Worm (Caenorhabditis elegans) whole organism, L1 larva: ENCODE measurements around the gene lec-8.
A peak's percentile ranks its signal among the peaks of the same experiment; 100 is the strongest.

Experiments used
- C04F5.9 ChIP-seq: sonication (generic microtip); optimal IDR thresholded peaks from 2 replicates; lab custom pipeline; 2016; ENCODE audit warnings: missing genetic modification characterization, missing compliant biosample characterization
- C16A3.4 ChIP-seq: fragments of 150-350 bp; optimal IDR thresholded peaks from 2 replicates; lab custom pipeline; 2014; ENCODE audit warnings: missing biosample characterization, missing genetic modification characterization
- Y116A8C.19 ChIP-seq: sonication (generic microtip); optimal IDR thresholded peaks from 2 replicates; lab custom pipeline; 2016; ENCODE audit warnings: missing compliant biosample characterization, missing genetic modification characterization, borderline replicate concordance
- aha-1 ChIP-seq: fragments of 150-350 bp; optimal IDR thresholded peaks from 2 replicates; lab custom pipeline; 2014; ENCODE audit warnings: missing biosample characterization, missing genetic modification characterization
- alr-1 ChIP-seq: fragments of 200-800 bp; sonication (Bioruptor generic); optimal IDR thresholded peaks from 2 replicates; lab custom pipeline; 2018; ENCODE audit warnings: borderline replicate concordance, mild to moderate bottlenecking, missing genetic modification characterization, missing compliant biosample characterization
- aly-2 ChIP-seq: fragments of 150-350 bp; optimal IDR thresholded peaks from 2 replicates; lab custom pipeline; 2014; ENCODE audit warnings: missing biosample characterization, missing genetic modification characterization
- blmp-1 ChIP-seq: fragments of 150-350 bp; optimal IDR thresholded peaks from 2 replicates; lab custom pipeline; 2014; ENCODE audit warnings: missing biosample characterization, missing genetic modification characterization
- ceh-63 ChIP-seq: fragments of 200-800 bp; sonication (Bioruptor generic); optimal IDR thresholded peaks from 2 replicates; lab custom pipeline; 2018; ENCODE audit warnings: mild to moderate bottlenecking, missing genetic modification characterization, missing compliant biosample characterization
- dsc-1 ChIP-seq: sonication (generic microtip); optimal IDR thresholded peaks from 2 replicates; lab custom pipeline; 2016; ENCODE audit warnings: mild to moderate bottlenecking, missing genetic modification characterization, missing compliant biosample characterization
- efl-1 ChIP-seq, 4 experiments: fragments of 150-350 bp; optimal IDR thresholded peaks in 3 of 4; peaks in 1 of 4; 1 replicate in 1 of 4; 2 replicates in 3 of 4; lab custom pipeline; 2014; ENCODE audit warnings: missing biosample characterization in 2 of 4, missing genetic modification characterization in 2 of 4, missing genetic modification reagents in 2 of 4
- egl-27 ChIP-seq, 2 experiments: fragments of 150-350 bp in 1 of 2; sonication (generic microtip); optimal IDR thresholded peaks; 3 replicates each; lab custom pipeline; 2017 to 2018; ENCODE audit warnings: missing biosample characterization in 2 of 2, missing genetic modification characterization in 2 of 2, missing genetic modification reagents in 2 of 2
- fkh-10 ChIP-seq: sonication (generic microtip); optimal IDR thresholded peaks from 2 replicates; lab custom pipeline; 2017; ENCODE audit warnings: missing biosample characterization, missing genetic modification reagents, missing genetic modification characterization
- fkh-4 ChIP-seq: sonication (generic microtip); optimal IDR thresholded peaks from 2 replicates; lab custom pipeline; 2016; ENCODE audit warnings: missing compliant biosample characterization, missing genetic modification characterization, borderline replicate concordance
- hlh-17 ChIP-seq: fragments of 200-800 bp; sonication (Bioruptor generic); optimal IDR thresholded peaks from 2 replicates; lab custom pipeline; 2018; ENCODE audit warnings: missing genetic modification characterization, mild to moderate bottlenecking, missing compliant biosample characterization, moderate library complexity, borderline replicate concordance
- hpl-2 ChIP-seq: fragments of 150-350 bp; optimal IDR thresholded peaks from 2 replicates; lab custom pipeline; 2014; ENCODE audit warnings: missing biosample characterization, missing genetic modification reagents, missing genetic modification characterization
- jun-1 ChIP-seq: fragments of 150-350 bp; optimal IDR thresholded peaks from 2 replicates; lab custom pipeline; 2014; ENCODE audit warnings: missing biosample characterization, missing genetic modification reagents, missing genetic modification characterization
- lin-14 ChIP-seq: fragments of 200-800 bp; sonication (Bioruptor generic); optimal IDR thresholded peaks from 2 replicates; lab custom pipeline; 2018; ENCODE audit warnings: mild to moderate bottlenecking, missing genetic modification characterization, moderate library complexity, missing compliant biosample characterization
- lin-39 ChIP-seq: fragments of 150-350 bp; optimal IDR thresholded peaks from 2 replicates; lab custom pipeline; 2014; ENCODE audit warnings: missing biosample characterization, missing genetic modification reagents, missing genetic modification characterization
- lsy-2 ChIP-seq, 2 experiments: fragments of 150-350 bp; optimal IDR thresholded peaks; 2 replicates each; lab custom pipeline; 2014; ENCODE audit warnings: missing biosample characterization in 2 of 2, missing genetic modification characterization in 2 of 2
- mdl-1 ChIP-seq, 2 experiments: fragments of 150-350 bp; optimal IDR thresholded peaks; 2 replicates each; lab custom pipeline; 2014 to 2017; ENCODE audit warnings: missing biosample characterization in 2 of 2, missing genetic modification characterization in 2 of 2, inconsistent platforms in 1 of 2
- mef-2 ChIP-seq: fragments of 150-350 bp; optimal IDR thresholded peaks from 2 replicates; lab custom pipeline; 2014; ENCODE audit warnings: missing biosample characterization, missing genetic modification characterization
- nhr-19 ChIP-seq: fragments of 200-800 bp; sonication (Bioruptor generic); conservative IDR thresholded peaks from 2 replicates; pipeline ENCODE4 v1.3.6; 2022; ENCODE audit warnings: missing genetic modification characterization, missing compliant biosample characterization
- nhr-20 ChIP-seq: sonication (generic microtip); optimal IDR thresholded peaks from 2 replicates; lab custom pipeline; 2016; ENCODE audit warnings: mild to moderate bottlenecking, missing genetic modification characterization, missing compliant biosample characterization
- nhr-47 ChIP-seq: sonication (generic microtip); optimal IDR thresholded peaks from 2 replicates; lab custom pipeline; 2016; ENCODE audit warnings: mild to moderate bottlenecking, missing genetic modification characterization, moderate library complexity, missing compliant biosample characterization
- nhr-71 ChIP-seq: sonication (generic microtip); optimal IDR thresholded peaks from 2 replicates; lab custom pipeline; 2016; ENCODE audit warnings: mild to moderate bottlenecking, missing genetic modification characterization, moderate library complexity, missing compliant biosample characterization
- nhr-77 ChIP-seq: fragments of 150-350 bp; optimal IDR thresholded peaks from 2 replicates; lab custom pipeline; 2014; ENCODE audit warnings: missing biosample characterization, missing genetic modification characterization
- nhr-85 ChIP-seq: sonication (generic microtip); peaks from one replicate; lab custom pipeline; 2016; ENCODE audit warnings: missing genetic modification characterization, inconsistent platforms, missing compliant biosample characterization
- pax-3 ChIP-seq: fragments of 200-800 bp; sonication (Bioruptor generic); optimal IDR thresholded peaks from 2 replicates; lab custom pipeline; 2018; ENCODE audit warnings: mild to moderate bottlenecking, missing genetic modification characterization, moderate library complexity, missing compliant biosample characterization
- rnt-1 ChIP-seq: sonication (generic microtip); optimal IDR thresholded peaks from 2 replicates; lab custom pipeline; 2016; ENCODE audit warnings: mild to moderate bottlenecking, missing genetic modification characterization, moderate library complexity, missing compliant biosample characterization
- skn-1 ChIP-seq: fragments of 150-350 bp; optimal IDR thresholded peaks from 2 replicates; lab custom pipeline; 2014; ENCODE audit warnings: missing biosample characterization, missing genetic modification characterization
- snpc-4 ChIP-seq: fragments of 150-350 bp; optimal IDR thresholded peaks from 2 replicates; lab custom pipeline; 2014; ENCODE audit warnings: missing biosample characterization, missing genetic modification characterization
- sox-4 ChIP-seq: sonication (generic microtip); optimal IDR thresholded peaks from 2 replicates; lab custom pipeline; 2016; ENCODE audit warnings: missing genetic modification characterization, missing compliant biosample characterization
- tlp-1 ChIP-seq: fragments of 150-350 bp; optimal IDR thresholded peaks from 2 replicates; lab custom pipeline; 2014; ENCODE audit warnings: missing biosample characterization, missing genetic modification characterization
- unc-130 ChIP-seq: fragments of 150-350 bp; optimal IDR thresholded peaks from 2 replicates; lab custom pipeline; 2017; ENCODE audit warnings: missing biosample characterization, missing genetic modification characterization, inconsistent platforms
- vab-15 ChIP-seq: sonication (generic microtip); optimal IDR thresholded peaks from 2 replicates; lab custom pipeline; 2017; ENCODE audit warnings: missing genotype, mild to moderate bottlenecking, missing genetic modification characterization, missing compliant biosample characterization
- zag-1 ChIP-seq: fragments of 150-350 bp; optimal IDR thresholded peaks from 2 replicates; lab custom pipeline; 2014; ENCODE audit warnings: missing biosample characterization, missing genetic modification characterization

The lec-8 gene

ce11 chrX:9837989-9838541, 12.3 kb upstream of the lec-8 start, which contains the start of gene ipla-2 (continued):
- TF ChIP-seq nhr-71 (tag; lab: Kevin White, UChicago) (peak; percentile 82), lin-14 (peak; percentile 94), fkh-4 (tag; lab: Kevin White, UChicago) (no peak), fkh-10 (GFP tag; lab: Kevin White, UChicago) (peak; percentile 46), zag-1 (tag; lab: Kevin White, UChicago) (no peak), skn-1 (tag; lab: Kevin White, UChicago) (peak; percentile 87), tlp-1 (tag; lab: Kevin White, UChicago) (no peak), nhr-20 (tag; lab: Kevin White, UChicago) (peak; percentile 78), ceh-63 (GFP tag; lab: Kevin White, UChicago) (no peak), jun-1 (tag; lab: Kevin White, UChicago) (peak; percentile 47), blmp-1 (peak; percentile 80), nhr-47 (tag; lab: Kevin White, UChicago) (peak; percentile 65)

- peak; percentile 45 for TF ChIP-seq nhr-71 (tag; lab: Kevin White, UChicago)
- no peak for TF ChIP-seq unc-130 (tag; lab: Kevin White, UChicago)
- no peak for TF ChIP-seq egl-27 (tag; optimal IDR thresholded peaks at IDR 0.05; lab: Kevin White, UChicago)
- TF ChIP-seq mef-2, result no peak
- TF ChIP-seq rnt-1 (tag; lab: Kevin White, UChicago), result peak; percentile 78
- TF ChIP-seq C16A3.4 (tag; lab: Kevin White, UChicago), result no peak
- peak; percentile 35 for TF ChIP-seq lin-14
- no peak for TF ChIP-seq alr-1 (tag; lab: Kevin White, UChicago)
- TF ChIP-seq efl-1 (optimal IDR thresholded peaks at IDR 0.05; lab: Kevin White, UChicago), result no peak
- no peak for TF ChIP-seq efl-1 (GFP tag; optimal IDR thresholded peaks at IDR 0.05 in 1 of 2; lab: Kevin White, UChicago)
- TF ChIP-seq dsc-1 (tag; lab: Kevin White, UChicago), result no peak
- no peak for TF ChIP-seq nhr-85
- TF ChIP-seq lin-39 (tag; lab: Kevin White, UChicago), result peak; percentile 72
- peak in 1 of 2 experiments; percentile 5 for TF ChIP-seq lsy-2 (tag; optimal IDR thresholded peaks at IDR 0.05; lab: Kevin White, UChicago)
- TF ChIP-seq, all 84 proteins: peak for 5
Observed at ce11 chrX:9840864-9841263, 9.5 kb upstream of the lec-8 start.

ce11 chrX:9842102-9842501, 8.3 kb upstream of the lec-8 start:
- TF ChIP-seq nhr-71 (tag; lab: Kevin White, UChicago), result peak; percentile 25
- TF ChIP-seq rnt-1 (tag; lab: Kevin White, UChicago), result peak; percentile 81
- TF ChIP-seq lin-14, result peak; percentile 45
- no peak for TF ChIP-seq fkh-4 (tag; lab: Kevin White, UChicago)
- TF ChIP-seq, all 84 proteins: peak for 3

- TF ChIP-seq lin-14 (peak; percentile 7), rnt-1 (tag; lab: Kevin White, UChicago) (peak; percentile 46), hlh-17 (no peak), dsc-1 (tag; lab: Kevin White, UChicago) (no peak)
- TF ChIP-seq, all 84 proteins: peak for 2
Observed at ce11 chrX:9843568-9843967, 6.8 kb upstream of the lec-8 start.

- TF ChIP-seq C04F5.9 (no peak), efl-1 (optimal IDR thresholded peaks at IDR 0.05; lab: Kevin White, UChicago) (no peak), efl-1 (GFP tag; optimal IDR thresholded peaks at IDR 0.05 in 1 of 2; lab: Kevin White, UChicago) (no peak), snpc-4 (tag; lab: Kevin White, UChicago) (no peak), aha-1 (tag; lab: Kevin White, UChicago) (no peak), ceh-63 (GFP tag; lab: Kevin White, UChicago) (no peak), Y116A8C.19 (no peak), vab-15 (tag; lab: Kevin White, UChicago) (peak; percentile 99), rnt-1 (tag; lab: Kevin White, UChicago) (peak; percentile 67), pax-3 (tag; lab: Kevin White, UChicago) (no peak), dsc-1 (tag; lab: Kevin White, UChicago) (no peak), aly-2 (tag; lab: Kevin White, UChicago) (no peak), mef-2 (no peak), egl-27 (tag; optimal IDR thresholded peaks at IDR 0.05; lab: Kevin White, UChicago) (no peak), nhr-19 (GFP tag; lab: Robert Waterston, UW) (0 out of 2 replicates have a peak, but pooled peaks have one; percentile 11), sox-4 (tag; lab: Kevin White, UChicago) (no peak), mdl-1 (tag; optimal IDR thresholded peaks at IDR 0.05; lab: Kevin White, UChicago) (no peak), lsy-2 (tag; optimal IDR thresholded peaks at IDR 0.05; lab: Kevin White, UChicago) (peak; percentile 30 to 74), nhr-77 (tag; lab: Kevin White, UChicago) (no peak), hpl-2 (no peak), nhr-71 (tag; lab: Kevin White, UChicago) (peak; percentile 24), lin-14 (peak; percentile 36)
Observed at ce11 chrX:9845916-9846315, 4.5 kb upstream of the lec-8 start.
